Worm (Caenorhabditis elegans) whole organism, L1 larva: ENCODE data around the gene K01D12.1.

ENCODE experiments used
- ama-1 ChIP-seq: fragments of 150-350 bp; optimal IDR thresholded peaks from 2 replicates; lab custom pipeline; 2014
- dsc-1 ChIP-seq: sonication (generic microtip); optimal IDR thresholded peaks from 2 replicates; lab custom pipeline; 2016; ENCODE audit warnings: mild to moderate bottlenecking, missing genetic modification characterization, missing compliant biosample characterization
- hlh-17 ChIP-seq: fragments of 200-800 bp; sonication (Bioruptor generic); optimal IDR thresholded peaks from 2 replicates; lab custom pipeline; 2018; ENCODE audit warnings: missing genetic modification characterization, mild to moderate bottlenecking, missing compliant biosample characterization, moderate library complexity, borderline replicate concordance
- lin-39 ChIP-seq: fragments of 150-350 bp; optimal IDR thresholded peaks from 2 replicates; lab custom pipeline; 2014; ENCODE audit warnings: missing biosample characterization, missing genetic modification reagents, missing genetic modification characterization
- mep-1 ChIP-seq: fragments of 150-350 bp; optimal IDR thresholded peaks from 2 replicates; lab custom pipeline; 2014; ENCODE audit warnings: missing biosample characterization, missing genetic modification characterization
- nhr-11 ChIP-seq: fragments of 150-350 bp; optimal IDR thresholded peaks from 2 replicates; lab custom pipeline; 2014; ENCODE audit warnings: missing biosample characterization, missing genetic modification characterization
- nhr-77 ChIP-seq: fragments of 150-350 bp; optimal IDR thresholded peaks from 2 replicates; lab custom pipeline; 2014; ENCODE audit warnings: missing biosample characterization, missing genetic modification characterization
- tlp-1 ChIP-seq: fragments of 150-350 bp; optimal IDR thresholded peaks from 2 replicates; lab custom pipeline; 2014; ENCODE audit warnings: missing biosample characterization, missing genetic modification characterization
- zag-1 ChIP-seq: fragments of 150-350 bp; optimal IDR thresholded peaks from 2 replicates; lab custom pipeline; 2014; ENCODE audit warnings: missing biosample characterization, missing genetic modification characterization
- ztf-11 ChIP-seq, 2 experiments: sonication (generic microtip); optimal IDR thresholded peaks; 2 replicates each; lab custom pipeline; 2016 to 2017; ENCODE audit warnings: missing genetic modification characterization in 2 of 2, missing biosample characterization in 1 of 2, missing compliant biosample characterization in 1 of 2

DNA sequence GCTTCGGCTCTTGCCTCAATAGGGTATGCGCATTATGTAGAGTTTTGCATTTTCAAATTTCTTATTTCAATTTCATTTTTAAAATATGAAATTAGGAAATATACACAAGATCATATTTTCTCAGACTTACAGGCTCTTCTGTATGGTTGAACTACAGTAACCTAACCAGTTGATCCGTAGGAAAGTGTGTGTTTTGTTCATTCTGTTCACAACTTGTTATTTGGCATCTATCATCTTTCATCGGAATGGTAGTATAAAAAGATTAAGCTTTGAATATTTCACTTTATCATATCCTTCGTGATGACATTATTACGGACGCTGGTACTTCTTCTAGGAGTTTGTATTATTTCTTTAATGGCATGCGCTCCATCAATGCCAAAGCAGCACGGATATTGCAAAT is 28.6 kb downstream of the K01D12.1 start, which contains the start of gene K01D12.10:
- TF ChIP-seq zag-1 (tag; lab: Kevin White, UChicago): no peak
- TF ChIP-seq ztf-11 (tag; optimal IDR thresholded peaks at IDR 0.05; lab: Kevin White, UChicago): no peak
- no peak for TF ChIP-seq ama-1 (lab: Kevin White, UChicago)
- no peak for TF ChIP-seq tlp-1
- TF ChIP-seq hlh-17 (GFP tag; lab: Kevin White, UChicago): no peak
- TF ChIP-seq lin-39: no peak
- no peak for TF ChIP-seq nhr-11 (tag; lab: Kevin White, UChicago)
- no peak for TF ChIP-seq dsc-1 (tag; lab: Kevin White, UChicago)
- no peak for TF ChIP-seq mep-1 (tag; lab: Kevin White, UChicago)
- TF ChIP-seq nhr-77 (tag; lab: Kevin White, UChicago): no peak
